Worm (Caenorhabditis elegans): ENCODE measurements around the gene msp-57.
"Not testable (repeated sequence)": the region's sequence is repeated elsewhere in the genome, so short reads cannot be mapped to it uniquely, and the experiment has no call there.

Gene msp-57

ce11 chrIV:5045389-5045788 lies 17.0 kb upstream of the msp-57 start, which contains the start of gene hot-9:
hot-9 (minus strand) TSS chrIV:5045489.
- TF ChIP-seq ztf-23 (GFP tag; IDR thresholded peaks at IDR 0.05): no peak
- TF ChIP-seq cog-1 (tag; optimal IDR thresholded peaks at IDR 0.05): no peak
- no peak for TF ChIP-seq med-1 (GFP tag; optimal IDR thresholded peaks at IDR 0.05; ENCODE audit: insufficient read depth)
- TF ChIP-seq T22C8.4 (GFP tag; IDR thresholded peaks at IDR 0.05): no peak
- no peak for TF ChIP-seq ztf-29 (GFP tag; IDR thresholded peaks at IDR 0.05)
- no peak for TF ChIP-seq flt-1 (GFP tag; IDR thresholded peaks at IDR 0.05)
- no peak for TF ChIP-seq ref-1 (GFP tag; conservative IDR thresholded peaks at IDR 0.05)
- no peak for TF ChIP-seq tab-1 (GFP tag; IDR thresholded peaks at IDR 0.05)
- TF ChIP-seq klf-2 (GFP tag; conservative IDR thresholded peaks at IDR 0.05): no peak

- TF ChIP-seq klf-2 (GFP tag; conservative IDR thresholded peaks at IDR 0.05): no peak
- TF ChIP-seq med-1 (GFP tag; optimal IDR thresholded peaks at IDR 0.05; ENCODE audit: insufficient read depth): no peak
- TF ChIP-seq cog-1 (tag; optimal IDR thresholded peaks at IDR 0.05): no peak
- no peak for TF ChIP-seq ztf-23 (GFP tag; IDR thresholded peaks at IDR 0.05)
- TF ChIP-seq T22C8.4 (GFP tag; IDR thresholded peaks at IDR 0.05): no peak
- TF ChIP-seq flt-1 (GFP tag; IDR thresholded peaks at IDR 0.05): no peak
- TF ChIP-seq ztf-29 (GFP tag; IDR thresholded peaks at IDR 0.05): no peak
- TF ChIP-seq tab-1 (GFP tag; IDR thresholded peaks at IDR 0.05): no peak
- no peak for TF ChIP-seq ref-1 (GFP tag; conservative IDR thresholded peaks at IDR 0.05)
Observed at ce11 chrIV:5054297-5054696, 8.1 kb upstream of the msp-57 start.

- TF ChIP-seq ztf-29 (GFP tag; IDR thresholded peaks at IDR 0.05) (no peak), T22C8.4 (GFP tag; IDR thresholded peaks at IDR 0.05) (no peak), flt-1 (GFP tag; IDR thresholded peaks at IDR 0.05) (no peak), tab-1 (GFP tag; IDR thresholded peaks at IDR 0.05) (no peak), ref-1 (GFP tag; conservative IDR thresholded peaks at IDR 0.05) (no peak), klf-2 (GFP tag; conservative IDR thresholded peaks at IDR 0.05) (no peak), cog-1 (tag; optimal IDR thresholded peaks at IDR 0.05) (no peak), ztf-23 (GFP tag; IDR thresholded peaks at IDR 0.05) (no peak), med-1 (GFP tag; optimal IDR thresholded peaks at IDR 0.05; ENCODE audit: insufficient read depth) (no peak)
Observed at ce11 chrIV:5055964-5056588, 6.3 kb upstream of the msp-57 start, which contains the start of gene msp-55. msp-55 (minus strand) TSS chrIV:5056014.

- TF ChIP-seq flt-1 (GFP tag; IDR thresholded peaks at IDR 0.05) (no peak), ztf-29 (GFP tag; IDR thresholded peaks at IDR 0.05) (no peak), ref-1 (GFP tag; conservative IDR thresholded peaks at IDR 0.05) (no peak), klf-2 (GFP tag; conservative IDR thresholded peaks at IDR 0.05) (no peak), med-1 (GFP tag; optimal IDR thresholded peaks at IDR 0.05; ENCODE audit: insufficient read depth) (no peak), cog-1 (tag; optimal IDR thresholded peaks at IDR 0.05) (no peak), T22C8.4 (GFP tag; IDR thresholded peaks at IDR 0.05) (no peak), ztf-23 (GFP tag; IDR thresholded peaks at IDR 0.05) (no peak), tab-1 (GFP tag; IDR thresholded peaks at IDR 0.05) (no peak)
Observed at ce11 chrIV:5060984-5061383, 1.4 kb upstream of the msp-57 start, which contains the start of gene C09B9.7. C09B9.7 (minus strand) TSS chrIV:5061084.

- TF ChIP-seq cog-1 (tag; optimal IDR thresholded peaks at IDR 0.05) (no peak), T22C8.4 (GFP tag; IDR thresholded peaks at IDR 0.05) (no peak), ztf-23 (GFP tag; IDR thresholded peaks at IDR 0.05) (no peak), klf-2 (GFP tag; conservative IDR thresholded peaks at IDR 0.05) (no peak)
Observed at ce11 chrIV:5063297-5063696, 919 bp downstream of the msp-57 start.

ce11 chrIV:5064961-5065360 lies 2.6 kb downstream of the msp-57 start, which contains the start of gene msp-53:
msp-53 (minus strand) TSS chrIV:5065061.
- not testable (repeated sequence) for TF ChIP-seq tab-1 (GFP tag; IDR thresholded peaks at IDR 0.05); ref-1 (GFP tag; conservative IDR thresholded peaks at IDR 0.05); klf-2 (GFP tag; conservative IDR thresholded peaks at IDR 0.05)

ce11 chrIV:5066887-5067286 lies 4.5 kb downstream of the msp-57 start, which contains the start of gene ttbk-2.2:
ttbk-2.2 (minus strand) TSS chrIV:5066987.
- TF ChIP-seq ref-1 (GFP tag; conservative IDR thresholded peaks at IDR 0.05); ztf-29 (GFP tag; IDR thresholded peaks at IDR 0.05); ztf-23 (GFP tag; IDR thresholded peaks at IDR 0.05): not testable (repeated sequence)

ce11 chrIV:5068541-5068940 lies 6.2 kb downstream of the msp-57 start, which contains the start of the genes R13H9.6 and rmd-6:
R13H9.6 (minus strand) TSS chrIV:5068641.
rmd-6 (plus strand) TSS chrIV:5068845.
- TF ChIP-seq med-1 (GFP tag; optimal IDR thresholded peaks at IDR 0.05; ENCODE audit: insufficient read depth); cog-1 (tag; optimal IDR thresholded peaks at IDR 0.05); klf-2 (GFP tag; conservative IDR thresholded peaks at IDR 0.05): not testable (repeated sequence)

ce11 chrIV:5070593-5070992 lies 8.2 kb downstream of the msp-57 start, which contains the start of gene C02B10.6:
C02B10.6 (plus strand) TSS chrIV:5070893.
- not testable (repeated sequence) for TF ChIP-seq cog-1 (tag; optimal IDR thresholded peaks at IDR 0.05); T22C8.4 (GFP tag; IDR thresholded peaks at IDR 0.05); ref-1 (GFP tag; conservative IDR thresholded peaks at IDR 0.05)

ce11 chrIV:5073836-5074235 lies 11.5 kb downstream of the msp-57 start:
- TF ChIP-seq T22C8.4 (GFP tag; IDR thresholded peaks at IDR 0.05) (no peak), cog-1 (tag; optimal IDR thresholded peaks at IDR 0.05) (no peak), ref-1 (GFP tag; conservative IDR thresholded peaks at IDR 0.05) (no peak)

ce11 chrIV:5076607-5077006 lies 14.2 kb downstream of the msp-57 start:
- TF ChIP-seq ztf-23 (GFP tag; IDR thresholded peaks at IDR 0.05) (no peak), cog-1 (tag; optimal IDR thresholded peaks at IDR 0.05) (no peak), T22C8.4 (GFP tag; IDR thresholded peaks at IDR 0.05) (no peak), tab-1 (GFP tag; IDR thresholded peaks at IDR 0.05) (no peak), flt-1 (GFP tag; IDR thresholded peaks at IDR 0.05) (no peak), klf-2 (GFP tag; conservative IDR thresholded peaks at IDR 0.05) (no peak), ref-1 (GFP tag; conservative IDR thresholded peaks at IDR 0.05) (no peak), ztf-29 (GFP tag; IDR thresholded peaks at IDR 0.05) (no peak), med-1 (GFP tag; optimal IDR thresholded peaks at IDR 0.05; ENCODE audit: insufficient read depth) (no peak)

Measured in whole organism, midembryonic.